Fruit fly (Drosophila melanogaster) whole organism, embryonic: ENCODE measurements around the gene Actn3.

Experiments used
- B-H2 ChIP-seq: fragments of 200-800 bp; sonication (Bioruptor generic); optimal IDR thresholded peaks from 2 replicates; lab custom pipeline; 2018; ENCODE audit warnings: missing biosample characterization, mild to moderate bottlenecking, missing genetic modification characterization
- Bdp1 ChIP-seq: fragments of 200-800 bp; sonication (Bioruptor generic); optimal IDR thresholded peaks from 3 replicates; lab custom pipeline; 2016; ENCODE audit warnings: missing biosample characterization, missing genetic modification characterization
- BtbVII ChIP-seq: fragments of 200-800 bp; sonication (Bioruptor generic); optimal IDR thresholded peaks from 3 replicates; lab custom pipeline; 2017; ENCODE audit warnings: missing biosample characterization, mild to moderate bottlenecking, missing genetic modification characterization
- CG10147 ChIP-seq: fragments of 200-800 bp; sonication (Bioruptor generic); optimal IDR thresholded peaks from 2 replicates; lab custom pipeline; 2019; ENCODE audit warnings: missing biosample characterization, mild to moderate bottlenecking, missing genetic modification characterization, moderate library complexity
- CG11093 ChIP-seq: fragments of 200-800 bp; sonication (Bioruptor generic); IDR thresholded peaks from 3 replicates; pipeline ENCODE4 v1.3.6; 2022; ENCODE audit warnings: missing biosample characterization, missing genetic modification characterization
- CG11456 ChIP-seq: fragments of 200-800 bp; sonication (Bioruptor generic); IDR thresholded peaks from 3 replicates; pipeline ENCODE4 v1.3.6; 2022; ENCODE audit warnings: missing biosample characterization, missing genetic modification characterization
- CG12155 ChIP-seq: fragments of 200-800 bp; sonication (Bioruptor generic); optimal IDR thresholded peaks from 3 replicates; lab custom pipeline; 2016; ENCODE audit warnings: missing biosample characterization, missing genetic modification characterization
- CG14667 ChIP-seq: fragments of 200-800 bp; sonication (Bioruptor generic); IDR thresholded peaks from 2 replicates; pipeline ENCODE4 v1.3.6; 2022; ENCODE audit warnings: missing biosample characterization, missing genetic modification characterization
- CG1529 ChIP-seq: fragments of 200-800 bp; sonication (Bioruptor generic); optimal IDR thresholded peaks from 3 replicates; lab custom pipeline; 2018; ENCODE audit warnings: missing biosample characterization, missing genetic modification characterization
- CG17361 ChIP-seq: fragments of 200-800 bp; sonication (Bioruptor generic); IDR thresholded peaks from 3 replicates; pipeline ENCODE4 v1.3.6; 2022; ENCODE audit warnings: missing biosample characterization, missing genetic modification characterization
- CG17912 ChIP-seq: fragments of 200-800 bp; sonication (Bioruptor generic); optimal IDR thresholded peaks from 2 replicates; lab custom pipeline; 2018; ENCODE audit warnings: missing biosample characterization, mild to moderate bottlenecking, missing genetic modification characterization
- CG2129 ChIP-seq: fragments of 200-800 bp; sonication (Bioruptor generic); IDR thresholded peaks from 2 replicates; pipeline ENCODE4 v1.3.6; 2022; ENCODE audit warnings: missing biosample characterization, missing genetic modification characterization; ENCODE audit not compliant: partially characterized antibody
- CG2678 ChIP-seq: fragments of 200-800 bp; sonication (Bioruptor generic); optimal IDR thresholded peaks from 3 replicates; lab custom pipeline; 2019; ENCODE audit warnings: missing biosample characterization, mild to moderate bottlenecking, missing genetic modification characterization, moderate library complexity
- CG33213 ChIP-seq: fragments of 200-800 bp; sonication (Bioruptor generic); optimal IDR thresholded peaks from 3 replicates; lab custom pipeline; 2016; ENCODE audit warnings: missing biosample characterization, missing genetic modification characterization
- CG34224 ChIP-seq: fragments of 200-800 bp; sonication (Bioruptor generic); IDR thresholded peaks from 3 replicates; pipeline ENCODE4 v1.3.6; 2022; ENCODE audit warnings: missing biosample characterization, missing genetic modification characterization; ENCODE audit not compliant: partially characterized antibody
- CG6854 ChIP-seq: fragments of 200-800 bp; sonication (Bioruptor generic); optimal IDR thresholded peaks from 3 replicates; lab custom pipeline; 2017; ENCODE audit warnings: missing biosample characterization, mild to moderate bottlenecking, missing genetic modification characterization
- CG7556 ChIP-seq: fragments of 200-800 bp; sonication (Bioruptor generic); optimal IDR thresholded peaks from 2 replicates; lab custom pipeline; 2017; ENCODE audit warnings: missing biosample characterization, mild to moderate bottlenecking, missing genetic modification characterization
- CG7987 ChIP-seq: fragments of 200-800 bp; sonication (Bioruptor generic); optimal IDR thresholded peaks from 2 replicates; lab custom pipeline; 2018; ENCODE audit warnings: missing biosample characterization, mild to moderate bottlenecking, missing genetic modification characterization, moderate library complexity
- CG8281 ChIP-seq: fragments of 200-800 bp; sonication (Bioruptor generic); optimal IDR thresholded peaks from 2 replicates; lab custom pipeline; 2018; ENCODE audit warnings: missing biosample characterization, mild to moderate bottlenecking, missing genetic modification characterization, moderate library complexity
- CG9817 ChIP-seq: fragments of 200-800 bp; sonication (Bioruptor generic); optimal IDR thresholded peaks from 2 replicates; lab custom pipeline; 2018; ENCODE audit warnings: missing biosample characterization, mild to moderate bottlenecking, missing genetic modification characterization, moderate library complexity
- Ets97D ChIP-seq: fragments of 200-800 bp; sonication (Bioruptor generic); optimal IDR thresholded peaks from 3 replicates; lab custom pipeline; 2016; ENCODE audit warnings: missing biosample characterization, missing genetic modification characterization
- HLH54F ChIP-seq: fragments of 200-800 bp; sonication (Bioruptor generic); optimal IDR thresholded peaks from 3 replicates; lab custom pipeline; 2016; ENCODE audit warnings: missing biosample characterization, missing genetic modification characterization
- Hsf ChIP-seq: fragments of 200-800 bp; sonication (Bioruptor generic); optimal IDR thresholded peaks from 3 replicates; lab custom pipeline; 2016; ENCODE audit warnings: missing biosample characterization, missing genetic modification characterization
- NC2β ChIP-seq: fragments of 200-800 bp; sonication (Bioruptor generic); optimal IDR thresholded peaks from 2 replicates; lab custom pipeline; 2016; ENCODE audit warnings: missing biosample characterization, missing genetic modification characterization
- Nf-YB ChIP-seq: fragments of 200-800 bp; sonication (Bioruptor generic); optimal IDR thresholded peaks from 3 replicates; lab custom pipeline; 2019; ENCODE audit warnings: missing biosample characterization, mild to moderate bottlenecking, missing genetic modification characterization, moderate library complexity
- NfI ChIP-seq: fragments of 200-800 bp; sonication (Bioruptor generic); optimal IDR thresholded peaks from 3 replicates; lab custom pipeline; 2018; ENCODE audit warnings: missing biosample characterization, mild to moderate bottlenecking, missing genetic modification characterization, moderate library complexity
- Sin3A ChIP-seq: fragments of >200 bp; optimal IDR thresholded peaks from 2 replicates; lab custom pipeline; 2018
- Sry-δ ChIP-seq: fragments of 200-800 bp; sonication (Bioruptor generic); optimal IDR thresholded peaks from 2 replicates; lab custom pipeline; 2016; ENCODE audit warnings: missing biosample characterization, missing genetic modification characterization
- Taf1 ChIP-seq: fragments of 200-800 bp; sonication (Bioruptor generic); IDR thresholded peaks from 2 replicates; pipeline ENCODE4 v1.3.6; 2022; ENCODE audit warnings: missing biosample characterization, missing genetic modification characterization
- YL-1 ChIP-seq: fragments of 200-800 bp; sonication (Bioruptor generic); optimal IDR thresholded peaks from 3 replicates; lab custom pipeline; 2017; ENCODE audit warnings: missing biosample characterization, mild to moderate bottlenecking, missing genetic modification characterization
- amos ChIP-seq: fragments of 200-800 bp; sonication (Bioruptor generic); IDR thresholded peaks from 2 replicates; pipeline ENCODE4 v1.3.6; 2022; ENCODE audit warnings: missing biosample characterization, missing genetic modification characterization; ENCODE audit not compliant: partially characterized antibody
- cas ChIP-seq: fragments of 200-800 bp; sonication (Bioruptor generic); IDR thresholded peaks from 2 replicates; pipeline ENCODE4 v1.3.6; 2022; ENCODE audit warnings: missing biosample characterization, missing genetic modification characterization
- ci ChIP-seq: fragments of 200-800 bp; sonication (Bioruptor generic); IDR thresholded peaks from 3 replicates; pipeline ENCODE4 v1.3.6; 2022; ENCODE audit warnings: missing biosample characterization, missing genetic modification characterization
- corto ChIP-seq: fragments of 200-800 bp; sonication (Bioruptor generic); optimal IDR thresholded peaks from 2 replicates; lab custom pipeline; 2016; ENCODE audit warnings: missing biosample characterization, mild to moderate bottlenecking, missing genetic modification characterization, moderate library complexity
- crc ChIP-seq: fragments of 200-800 bp; sonication (Bioruptor generic); optimal IDR thresholded peaks from 2 replicates; lab custom pipeline; 2016; ENCODE audit warnings: missing biosample characterization, missing genetic modification characterization
- cwo ChIP-seq: fragments of 200-800 bp; sonication (Bioruptor generic); optimal IDR thresholded peaks from 3 replicates; lab custom pipeline; 2017; ENCODE audit warnings: missing biosample characterization, missing genetic modification characterization, mild to moderate bottlenecking, moderate library complexity, missing genetic modification reagents
- exex ChIP-seq: fragments of 200-800 bp; sonication (Bioruptor generic); optimal IDR thresholded peaks from 4 replicates; lab custom pipeline; 2018; ENCODE audit warnings: missing biosample characterization, mild to moderate bottlenecking, missing genetic modification characterization, moderate library complexity
- gce ChIP-seq: fragments of 200-800 bp; sonication (Bioruptor generic); IDR thresholded peaks from 3 replicates; pipeline ENCODE4 v1.3.6; 2022; ENCODE audit warnings: missing biosample characterization, missing genetic modification characterization
- gcm ChIP-seq: fragments of 200-800 bp; sonication (Bioruptor generic); optimal IDR thresholded peaks from 2 replicates; lab custom pipeline; 2019; ENCODE audit warnings: missing biosample characterization, mild to moderate bottlenecking, missing genetic modification characterization, moderate library complexity
- ind ChIP-seq: fragments of 200-800 bp; sonication (Bioruptor generic); optimal IDR thresholded peaks from 3 replicates; lab custom pipeline; 2016; ENCODE audit warnings: missing biosample characterization, missing genetic modification characterization
- ken ChIP-seq: fragments of 200-800 bp; sonication (Bioruptor generic); IDR thresholded peaks from 3 replicates; pipeline ENCODE4 v1.3.6; 2022; ENCODE audit warnings: missing biosample characterization, missing genetic modification characterization
- oc ChIP-seq: fragments of 200-800 bp; sonication (Bioruptor generic); optimal IDR thresholded peaks from 2 replicates; lab custom pipeline; 2018; ENCODE audit warnings: missing biosample characterization, mild to moderate bottlenecking, missing genetic modification characterization, moderate library complexity
- pb ChIP-seq: fragments of 200-800 bp; sonication (Bioruptor generic); optimal IDR thresholded peaks from 3 replicates; lab custom pipeline; 2016; ENCODE audit warnings: missing biosample characterization, missing genetic modification characterization
- pita ChIP-seq: fragments of 200-800 bp; sonication (Bioruptor generic); optimal IDR thresholded peaks from 2 replicates; lab custom pipeline; 2017; ENCODE audit warnings: missing biosample characterization, mild to moderate bottlenecking, missing genetic modification characterization
- schlank ChIP-seq: fragments of 200-800 bp; sonication (Bioruptor generic); optimal IDR thresholded peaks from 2 replicates; lab custom pipeline; 2018; ENCODE audit warnings: missing biosample characterization, mild to moderate bottlenecking, missing genetic modification characterization
- sim ChIP-seq: fragments of 200-800 bp; sonication (Bioruptor generic); IDR thresholded peaks from 2 replicates; pipeline ENCODE4 v1.3.6; 2022; ENCODE audit warnings: missing biosample characterization, missing genetic modification characterization
- tin ChIP-seq: fragments of 200-800 bp; sonication (Bioruptor generic); optimal IDR thresholded peaks from 3 replicates; lab custom pipeline; 2016; ENCODE audit warnings: missing biosample characterization, missing genetic modification characterization
- tio ChIP-seq: fragments of 200-800 bp; sonication (Bioruptor generic); optimal IDR thresholded peaks from 2 replicates; lab custom pipeline; 2017; ENCODE audit warnings: missing biosample characterization, missing genetic modification characterization, inconsistent platforms
- ttk ChIP-seq: fragments of 200-800 bp; sonication (Bioruptor generic); IDR thresholded peaks from 2 replicates; pipeline ENCODE4 v2.1.2; 2022; ENCODE audit warnings: missing biosample characterization, missing genetic modification characterization

Actn3 gene

dm6 chr3R:16986181-16987074, 8.8 kb upstream of the Actn3 start (continued):
- peak; percentile 97 for TF ChIP-seq cwo
- TF ChIP-seq crc (GFP tag; lab: Kevin White, UChicago), result peak; percentile 92
- TF ChIP-seq schlank (tag; lab: Kevin White, UChicago), result peak; percentile 97
- peak; percentile 92 for TF ChIP-seq cas (GFP tag; lab: Robert Waterston, UW)
- TF ChIP-seq CG11093 (GFP tag; lab: Robert Waterston, UW), result peak; percentile 96
- peak; percentile 87 for TF ChIP-seq BtbVII (GFP tag; lab: Kevin White, UChicago)
- peak; percentile 95 for TF ChIP-seq ken (GFP tag; lab: Robert Waterston, UW)
- TF ChIP-seq CG2678 (tag; lab: Kevin White, UChicago), result peak; percentile 95
- peak; percentile 82 for TF ChIP-seq tio
- TF ChIP-seq gce, result peak; percentile 84
- peak; percentile 97 for TF ChIP-seq B-H2 (GFP tag; lab: Kevin White, UChicago)
- peak; percentile 85 for TF ChIP-seq CG17912 (GFP tag; lab: Kevin White, UChicago)
- peak; percentile 85 for TF ChIP-seq CG10147 (GFP tag; lab: Kevin White, UChicago)
- TF ChIP-seq pb (GFP tag; lab: Kevin White, UChicago), result peak; percentile 90
- TF ChIP-seq CG17361 (GFP tag; lab: Robert Waterston, UW), result peak; percentile 63; the same call in 2 of the 3 replicates
- TF ChIP-seq oc (tag; lab: Kevin White, UChicago), result peak; percentile 81
- peak; percentile 12; the same call in 1 of the 2 replicates for TF ChIP-seq amos
- peak; percentile 56 for TF ChIP-seq Sry-δ
- peak; percentile 84 for TF ChIP-seq CG6854 (GFP tag; lab: Kevin White, UChicago)
- peak; percentile 89 for TF ChIP-seq CG33213 (GFP tag; lab: Kevin White, UChicago)
- TF ChIP-seq Bdp1 (GFP tag; lab: Kevin White, UChicago), result peak; percentile 84
- peak; percentile 91 for TF ChIP-seq Hsf
- peak; percentile 85 for TF ChIP-seq tin (GFP tag; lab: Kevin White, UChicago)
- TF ChIP-seq NfI, result peak; percentile 92
- peak; percentile 33 for TF ChIP-seq CG1529
- peak; percentile 70 for TF ChIP-seq corto (GFP tag; lab: Kevin White, UChicago)
- TF ChIP-seq CG8281 (tag; lab: Kevin White, UChicago), result peak; percentile 92
- peak; percentile 96 for TF ChIP-seq Taf1
- peak; percentile 70 for TF ChIP-seq sim (GFP tag; lab: Robert Waterston, UW)
- TF ChIP-seq CG7987 (GFP tag; lab: Kevin White, UChicago), result peak; percentile 94
- peak; percentile 96 for TF ChIP-seq CG9817 (tag; lab: Kevin White, UChicago)
- peak; percentile 89 for TF ChIP-seq CG7556 (GFP tag; lab: Kevin White, UChicago)
- peak; percentile 96 for TF ChIP-seq exex (tag; lab: Kevin White, UChicago)
- TF ChIP-seq CG14667, result peak; percentile 92
- TF ChIP-seq HLH54F, result peak; percentile 97
- peak; percentile 96 for TF ChIP-seq ci (GFP tag; lab: Robert Waterston, UW)
- TF ChIP-seq NC2β (GFP tag; lab: Kevin White, UChicago), result peak; percentile 85
- TF ChIP-seq Ets97D (GFP tag; lab: Kevin White, UChicago), result peak; percentile 84
- TF ChIP-seq CG12155 (GFP tag; lab: Kevin White, UChicago), result peak; percentile 94
- peak; percentile 62 for TF ChIP-seq Nf-YB (GFP tag; lab: Kevin White, UChicago)
- TF ChIP-seq pita, result no peak
- peak; percentile 58 for TF ChIP-seq gcm
- peak; percentile 90 for TF ChIP-seq ttk (GFP tag; lab: Robert Waterston, UW)
- no peak for TF ChIP-seq CG2129 (GFP tag; lab: Robert Waterston, UW)
- TF ChIP-seq YL-1 (GFP tag; lab: Kevin White, UChicago), result peak; percentile 52
- TF ChIP-seq CG11456 (GFP tag; lab: Robert Waterston, UW), result peak; percentile 98
- TF ChIP-seq CG34224 (GFP tag; lab: Robert Waterston, UW), result no peak
- peak; percentile 98 for TF ChIP-seq ind (GFP tag; lab: Kevin White, UChicago)
- TF ChIP-seq Sin3A, result no peak
